Worm (Caenorhabditis elegans): ENCODE results near the gene spp-19.

The spp-19 gene

ce11 chrV:6517305-6518224 is 43.9 kb downstream of the spp-19 start (continued):
- TF ChIP-seq pqm-1 (tag; optimal IDR thresholded peaks at IDR 0.05) = no peak
- no peak for TF ChIP-seq sdz-12 (GFP tag; optimal IDR thresholded peaks at IDR 0.05)
- TF ChIP-seq zip-2 (tag; optimal IDR thresholded peaks at IDR 0.05) = no peak
- no peak for TF ChIP-seq nhr-10 (tag; optimal IDR thresholded peaks at IDR 0.05)
- TF ChIP-seq nhr-28 (tag; optimal IDR thresholded peaks at IDR 0.05) = peak; percentile 38
- no peak for TF ChIP-seq nhr-111 (GFP tag; optimal IDR thresholded peaks at IDR 0.05)
- no peak for TF ChIP-seq daf-8 (GFP tag; IDR thresholded peaks at IDR 0.05)
- TF ChIP-seq egl-27 (tag; optimal IDR thresholded peaks at IDR 0.05) = no peak
- 0 out of 2 replicates have a peak, but pooled peaks have one; percentile 18 for TF ChIP-seq php-3 (GFP tag; IDR thresholded peaks at IDR 0.05)
- no peak for TF ChIP-seq spr-1 (tag; optimal IDR thresholded peaks at IDR 0.05)
- TF ChIP-seq egl-43 (GFP tag; IDR thresholded peaks at IDR 0.05) = no peak
- TF ChIP-seq nhr-25 (tag; optimal IDR thresholded peaks at IDR 0.05; ENCODE audit: borderline replicate concordance, insufficient read depth) = peak; percentile 90
- TF ChIP-seq ctbp-1 (GFP tag; IDR thresholded peaks at IDR 0.05) = 0 out of 2 replicates have a peak, but pooled peaks have one; percentile 21
- TF ChIP-seq mxl-2 (GFP tag; conservative IDR thresholded peaks at IDR 0.05) = no peak
- TF ChIP-seq duxl-1 (tag; optimal IDR thresholded peaks at IDR 0.05; ENCODE audit: poor library complexity) = no peak
- TF ChIP-seq vab-7 (GFP tag; IDR thresholded peaks at IDR 0.05) = no peak
- peak; percentile 81 for TF ChIP-seq mep-1 (tag; optimal IDR thresholded peaks at IDR 0.05)
- TF ChIP-seq tra-1 (GFP tag; IDR thresholded peaks at IDR 0.05) = no peak
- TF ChIP-seq arid-1 (GFP tag; conservative IDR thresholded peaks at IDR 0.05) = no peak

ce11 chrV:6516491-6517304 is 44.8 kb downstream of the spp-19 start, which contains the start of gene mdh-1:
TSS of gene mdh-1 (minus strand) at chrV:6516526.
- no peak for TF ChIP-seq spr-3 (GFP tag; optimal IDR thresholded peaks at IDR 0.05)
- no peak for TF ChIP-seq zip-2 (tag; optimal IDR thresholded peaks at IDR 0.05)
- no peak for TF ChIP-seq zag-1 (tag; optimal IDR thresholded peaks at IDR 0.05)
- no peak for TF ChIP-seq daf-16 (GFP tag; optimal IDR thresholded peaks at IDR 0.05)
- peak; percentile 46 for TF ChIP-seq daf-16 (tag; optimal IDR thresholded peaks at IDR 0.05)
- TF ChIP-seq saeg-2 (GFP tag; IDR thresholded peaks at IDR 0.05) = no peak
- no peak for TF ChIP-seq cey-2 (tag; optimal IDR thresholded peaks at IDR 0.05; ENCODE audit: borderline replicate concordance, insufficient read depth)
- no peak for TF ChIP-seq nhr-111 (GFP tag; optimal IDR thresholded peaks at IDR 0.05)
- TF ChIP-seq unc-62 (GFP tag; optimal IDR thresholded peaks at IDR 0.05 in 1 of 2) = peak in 1 of 2 experiments; percentile 97
- no peak for TF ChIP-seq unc-62 (tag; optimal IDR thresholded peaks at IDR 0.05)
- no peak for TF ChIP-seq spr-1 (tag; optimal IDR thresholded peaks at IDR 0.05)
- TF ChIP-seq zfp-3 (GFP tag; conservative IDR thresholded peaks at IDR 0.05) = peak; percentile 13; the same call in 1 of the 2 replicates
- TF ChIP-seq mxl-3 (GFP tag; optimal IDR thresholded peaks at IDR 0.05) = no peak
- 0 out of 2 replicates have a peak, but pooled peaks have one; percentile 25 for TF ChIP-seq lim-7 (GFP tag; IDR thresholded peaks at IDR 0.05)
- no peak for TF ChIP-seq ztf-7 (tag; optimal IDR thresholded peaks at IDR 0.05)
- peak; percentile 33 for TF ChIP-seq nhr-28 (tag; optimal IDR thresholded peaks at IDR 0.05)
- TF ChIP-seq ZK546.5 (tag; optimal IDR thresholded peaks at IDR 0.05) = no peak
- no peak for TF ChIP-seq mdl-1 (tag; optimal IDR thresholded peaks at IDR 0.05)
- TF ChIP-seq aha-1 (tag) = peak; percentile 92
- no peak for TF ChIP-seq gei-8 (GFP tag; optimal IDR thresholded peaks at IDR 0.05)
- no peak for TF ChIP-seq ama-1 (optimal IDR thresholded peaks at IDR 0.05)
- no peak for TF ChIP-seq lin-29 (GFP tag; IDR thresholded peaks at IDR 0.05)
- TF ChIP-seq dpl-1 (GFP tag; optimal IDR thresholded peaks at IDR 0.05) = peak; percentile 39
- TF ChIP-seq madf-9 (GFP tag; conservative IDR thresholded peaks at IDR 0.05) = 0 out of 2 replicates have a peak, but pooled peaks have one; percentile 5
- TF ChIP-seq nhr-76 (tag; optimal IDR thresholded peaks at IDR 0.05) = no peak
- peak; percentile 9 for TF ChIP-seq mes-2 (tag; optimal IDR thresholded peaks at IDR 0.05; ENCODE audit: poor library complexity, severe bottlenecking)
- TF ChIP-seq F37D6.2 (tag; optimal IDR thresholded peaks at IDR 0.05) = no peak
- no peak for TF ChIP-seq tag-97 (GFP tag; IDR thresholded peaks at IDR 0.05)
- TF ChIP-seq Y48G9A.11 (GFP tag; IDR thresholded peaks at IDR 0.05) = no peak
- TF ChIP-seq Y75B8A.6 (GFP tag; IDR thresholded peaks at IDR 0.05) = no peak
- no peak for TF ChIP-seq F10B5.3 (tag; optimal IDR thresholded peaks at IDR 0.05)
- no peak for TF ChIP-seq aly-2 (tag; optimal IDR thresholded peaks at IDR 0.05)

Measured in whole organism, L4 larva.